Worm (Caenorhabditis elegans): ENCODE measurements around the gene ceh-86.

ce11 chrII:2395864-2396263, 36.0 kb downstream of the ceh-86 start, which contains the start of gene F16G10.13:
- TF ChIP-seq ceh-34 (tag; optimal IDR thresholded peaks at IDR 0.05) (no peak), ceh-18 (tag; optimal IDR thresholded peaks at IDR 0.05) (no peak), nhr-11 (tag; optimal IDR thresholded peaks at IDR 0.05) (no peak), ceh-24 (tag; optimal IDR thresholded peaks at IDR 0.05) (no peak), hlh-30 (tag; optimal IDR thresholded peaks at IDR 0.05; ENCODE audit: insufficient read depth) (no peak), ceh-48 (tag; optimal IDR thresholded peaks at IDR 0.05) (no peak), odd-2 (tag; optimal IDR thresholded peaks at IDR 0.05) (no peak)
